Worm (Caenorhabditis elegans): Measurements from ENCODE around the gene sup-1.

Gene sup-1

DNA sequence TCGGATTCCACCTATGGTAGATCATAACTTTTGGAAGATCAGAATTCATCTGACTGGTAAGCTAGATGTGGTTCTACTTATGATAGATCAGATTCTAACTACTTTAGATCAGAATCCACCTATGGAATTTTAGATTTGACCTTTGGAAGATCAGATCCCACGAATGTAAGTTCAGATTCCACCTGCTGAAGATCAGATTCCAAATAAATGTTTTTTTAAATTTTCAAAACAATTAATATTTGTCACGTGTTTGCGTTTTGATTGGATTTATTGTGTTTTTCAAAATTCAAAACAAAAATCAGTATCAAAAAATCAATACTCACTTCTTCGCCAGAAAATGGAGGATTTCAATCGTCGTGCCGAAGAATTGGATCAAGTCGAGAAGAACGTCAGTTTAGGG is 38.9 kb downstream of the sup-1 start, which contains the start of gene Y41C4A.7:
Gene Y41C4A.7, plus strand, starts transcription at position 301 of the 400 bp plus-strand sequence.
- TF ChIP-seq ets-7 (tag; optimal IDR thresholded peaks at IDR 0.05) (no peak), B0310.2 (tag; optimal IDR thresholded peaks at IDR 0.05) (no peak), aly-1 (tag; optimal IDR thresholded peaks at IDR 0.05) (no peak), F13C5.2 (tag; optimal IDR thresholded peaks at IDR 0.05) (no peak), pes-1 (GFP tag; IDR thresholded peaks at IDR 0.05) (no peak), ceh-36 (tag; optimal IDR thresholded peaks at IDR 0.05) (no peak), ceh-13 (GFP tag; optimal IDR thresholded peaks at IDR 0.05) (no peak), hnd-1 (tag; optimal IDR thresholded peaks at IDR 0.05) (no peak), tra-4 (tag; optimal IDR thresholded peaks at IDR 0.05) (no peak), tbx-11 (GFP tag; IDR thresholded peaks at IDR 0.05) (no peak), tbx-37 (GFP tag; conservative IDR thresholded peaks at IDR 0.05) (no peak), scrt-1 (GFP tag; IDR thresholded peaks at IDR 0.05) (no peak), hmg-4 (GFP tag; optimal IDR thresholded peaks at IDR 0.05) (no peak), ama-1 (optimal IDR thresholded peaks at IDR 0.05) (no peak), flt-1 (GFP tag; IDR thresholded peaks at IDR 0.05) (no peak), hmbx-1 (tag; optimal IDR thresholded peaks at IDR 0.05) (no peak), sea-1 (GFP tag; conservative IDR thresholded peaks at IDR 0.05) (no peak)

DNA sequence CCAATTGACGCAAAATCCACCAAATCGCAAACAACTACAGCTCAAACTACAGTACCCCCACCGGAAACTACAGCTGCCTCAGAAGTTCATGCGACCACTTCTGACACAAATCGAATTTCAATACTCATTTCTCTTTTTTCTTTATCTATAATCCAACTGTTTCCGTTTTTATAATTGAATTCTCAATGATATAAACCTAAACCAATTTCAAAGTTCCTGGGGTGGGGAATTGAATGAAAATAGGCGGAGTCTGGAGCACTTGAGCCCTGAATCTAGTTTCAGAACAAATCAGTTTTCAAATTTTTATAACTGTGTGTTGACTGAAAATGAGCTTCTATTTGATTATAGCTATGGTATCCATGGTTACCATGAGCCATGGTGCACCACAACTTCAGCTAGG is 41.2 kb downstream of the sup-1 start, which contains the start of gene Y41C4A.6:
Gene Y41C4A.6, plus strand, starts transcription at position 301 of the 400 bp plus-strand sequence.
- TF ChIP-seq tra-4 (tag; optimal IDR thresholded peaks at IDR 0.05): no peak
- TF ChIP-seq flt-1 (GFP tag; IDR thresholded peaks at IDR 0.05): no peak

DNA sequence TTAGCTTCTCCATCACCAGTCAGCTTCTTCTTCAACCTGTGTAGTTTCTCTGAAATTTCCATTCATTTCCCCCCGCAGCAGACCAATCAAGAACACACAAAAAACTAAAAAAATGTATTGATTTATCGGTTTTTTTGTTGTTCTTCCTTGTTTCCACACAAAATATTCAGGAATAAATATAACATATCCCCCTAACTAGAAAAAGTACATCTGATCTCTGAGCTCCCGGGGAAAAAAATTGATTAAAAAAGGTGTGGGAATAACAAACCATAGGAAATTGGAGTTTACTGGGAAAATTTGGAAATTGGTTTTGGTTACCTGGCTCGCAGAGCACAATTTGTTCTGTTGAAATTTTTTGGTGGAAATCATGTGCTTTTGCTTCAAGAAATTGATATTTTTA is 42.5 kb downstream of the sup-1 start, which contains the start of gene Y41C4A.22:
Gene Y41C4A.22, plus strand, starts transcription at position 301 of the 400 bp plus-strand sequence.
- TF ChIP-seq aly-1 (tag; optimal IDR thresholded peaks at IDR 0.05) (no peak), ceh-13 (GFP tag; optimal IDR thresholded peaks at IDR 0.05) (no peak), pes-1 (GFP tag; IDR thresholded peaks at IDR 0.05) (no peak), F13C5.2 (tag; optimal IDR thresholded peaks at IDR 0.05) (no peak), hmg-4 (GFP tag; optimal IDR thresholded peaks at IDR 0.05) (no peak), ama-1 (optimal IDR thresholded peaks at IDR 0.05) (no peak), tbx-11 (GFP tag; IDR thresholded peaks at IDR 0.05) (no peak), flt-1 (GFP tag; IDR thresholded peaks at IDR 0.05) (no peak), ceh-36 (tag; optimal IDR thresholded peaks at IDR 0.05) (no peak), hnd-1 (tag; optimal IDR thresholded peaks at IDR 0.05) (no peak), tra-4 (tag; optimal IDR thresholded peaks at IDR 0.05) (no peak), sea-1 (GFP tag; conservative IDR thresholded peaks at IDR 0.05) (no peak), scrt-1 (GFP tag; IDR thresholded peaks at IDR 0.05) (no peak), B0310.2 (tag; optimal IDR thresholded peaks at IDR 0.05) (no peak), hmbx-1 (tag; optimal IDR thresholded peaks at IDR 0.05) (no peak), ets-7 (tag; optimal IDR thresholded peaks at IDR 0.05) (no peak), tbx-37 (GFP tag; conservative IDR thresholded peaks at IDR 0.05) (no peak)

DNA sequence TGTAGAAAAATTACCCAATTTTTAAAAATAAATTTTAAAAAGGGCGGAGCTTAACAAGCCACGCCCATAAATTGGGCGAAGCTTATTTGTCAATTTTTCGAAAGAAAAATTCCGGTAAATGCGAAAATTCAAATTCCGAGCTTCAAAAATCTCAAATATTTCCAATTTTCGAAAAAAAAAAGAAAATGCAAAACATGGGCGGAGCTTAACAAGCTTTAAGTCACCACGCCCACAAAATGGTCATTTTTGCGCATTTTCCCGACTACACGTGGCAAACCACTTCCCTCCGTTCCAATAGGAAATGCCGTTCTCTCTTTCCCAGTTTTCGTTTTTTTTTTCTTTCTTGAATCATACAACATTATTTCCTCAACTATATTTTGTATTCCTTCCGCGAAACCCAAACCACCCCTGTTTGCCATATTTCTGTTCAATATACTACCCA is 42.9 kb downstream of the sup-1 start:
- no peak for TF ChIP-seq hnd-1 (tag; optimal IDR thresholded peaks at IDR 0.05)
- no peak for TF ChIP-seq hmg-4 (GFP tag; optimal IDR thresholded peaks at IDR 0.05)
- TF ChIP-seq scrt-1 (GFP tag; IDR thresholded peaks at IDR 0.05): 0 out of 2 replicates have a peak, but pooled peaks have one; percentile 9

DNA sequence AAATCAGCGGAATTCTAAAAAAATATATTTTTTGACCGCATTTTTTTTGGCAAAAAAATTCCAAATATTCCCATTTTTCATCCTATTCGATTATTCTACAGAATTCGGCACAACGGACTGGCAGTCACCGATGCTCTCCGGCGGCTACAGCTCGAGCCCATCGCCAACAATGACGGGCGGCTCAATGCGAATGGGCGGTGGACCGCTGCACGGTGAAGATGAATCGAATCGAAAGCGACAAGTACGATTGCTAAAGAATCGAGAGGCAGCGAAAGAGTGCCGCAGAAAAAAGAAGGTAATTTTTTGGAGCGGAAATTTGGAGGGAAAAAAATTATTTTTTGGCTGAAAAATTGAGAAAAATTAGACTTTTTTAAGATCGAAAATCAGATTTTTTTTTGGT is 45.0 kb downstream of the sup-1 start:
- TF ChIP-seq flt-1 (GFP tag; IDR thresholded peaks at IDR 0.05) (no peak), aly-1 (tag; optimal IDR thresholded peaks at IDR 0.05) (no peak), tbx-37 (GFP tag; conservative IDR thresholded peaks at IDR 0.05) (no peak), tra-4 (tag; optimal IDR thresholded peaks at IDR 0.05) (no peak)

DNA sequence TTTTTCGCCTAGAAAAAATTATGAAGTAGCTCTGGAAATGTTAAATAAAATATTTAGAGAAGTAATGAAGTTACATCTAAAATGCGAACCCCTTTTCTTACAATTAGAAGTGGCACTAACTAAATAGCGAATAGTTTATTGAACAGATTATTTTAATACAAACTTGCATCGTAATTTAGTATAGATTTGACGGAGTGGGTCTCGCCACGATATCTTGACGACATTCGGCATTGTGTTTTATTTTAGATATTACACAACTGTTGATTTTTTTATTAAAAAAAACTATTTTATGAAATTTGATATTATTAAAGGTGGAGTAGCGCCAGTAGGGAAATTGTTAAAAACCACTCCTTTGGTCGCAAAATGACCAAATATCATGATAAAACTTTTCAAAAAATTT is 47.5 kb downstream of the sup-1 start:
- TF ChIP-seq ets-7 (tag; optimal IDR thresholded peaks at IDR 0.05) (no peak), ceh-36 (tag; optimal IDR thresholded peaks at IDR 0.05) (no peak), flt-1 (GFP tag; IDR thresholded peaks at IDR 0.05) (no peak), tbx-11 (GFP tag; IDR thresholded peaks at IDR 0.05) (no peak), sea-1 (GFP tag; conservative IDR thresholded peaks at IDR 0.05) (no peak), ceh-13 (GFP tag; optimal IDR thresholded peaks at IDR 0.05) (no peak), hmg-4 (GFP tag; optimal IDR thresholded peaks at IDR 0.05) (no peak), hmbx-1 (tag; optimal IDR thresholded peaks at IDR 0.05) (no peak), ama-1 (optimal IDR thresholded peaks at IDR 0.05) (no peak)

DNA sequence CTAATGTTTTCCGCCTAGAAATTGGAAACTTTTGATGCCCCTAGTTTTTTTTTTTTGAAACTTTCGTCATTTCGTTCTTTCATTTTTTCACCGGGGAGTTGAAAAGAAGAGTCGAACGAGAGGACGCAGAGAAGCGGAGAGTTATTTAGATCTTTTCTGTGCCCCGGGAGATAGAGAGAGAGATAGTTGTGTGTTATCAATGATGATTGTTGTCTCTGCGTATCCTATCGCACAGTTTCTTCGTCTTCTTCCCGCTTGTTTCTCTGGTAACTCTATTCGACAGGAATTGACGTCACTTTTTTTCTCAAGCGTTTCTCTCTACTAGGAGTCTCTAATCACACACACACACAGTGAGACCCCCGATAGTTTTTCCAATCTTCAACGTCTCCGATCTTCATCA is 48.1 kb downstream of the sup-1 start:
- TF ChIP-seq tbx-11 (GFP tag; IDR thresholded peaks at IDR 0.05) (no peak), F13C5.2 (tag; optimal IDR thresholded peaks at IDR 0.05) (no peak), ceh-36 (tag; optimal IDR thresholded peaks at IDR 0.05) (no peak), aly-1 (tag; optimal IDR thresholded peaks at IDR 0.05) (no peak), ets-7 (tag; optimal IDR thresholded peaks at IDR 0.05) (no peak), hmg-4 (GFP tag; optimal IDR thresholded peaks at IDR 0.05) (no peak), hmbx-1 (tag; optimal IDR thresholded peaks at IDR 0.05) (no peak), tra-4 (tag; optimal IDR thresholded peaks at IDR 0.05) (no peak), ama-1 (optimal IDR thresholded peaks at IDR 0.05) (no peak), flt-1 (GFP tag; IDR thresholded peaks at IDR 0.05) (no peak), hnd-1 (tag; optimal IDR thresholded peaks at IDR 0.05) (no peak), B0310.2 (tag; optimal IDR thresholded peaks at IDR 0.05) (no peak)

DNA sequence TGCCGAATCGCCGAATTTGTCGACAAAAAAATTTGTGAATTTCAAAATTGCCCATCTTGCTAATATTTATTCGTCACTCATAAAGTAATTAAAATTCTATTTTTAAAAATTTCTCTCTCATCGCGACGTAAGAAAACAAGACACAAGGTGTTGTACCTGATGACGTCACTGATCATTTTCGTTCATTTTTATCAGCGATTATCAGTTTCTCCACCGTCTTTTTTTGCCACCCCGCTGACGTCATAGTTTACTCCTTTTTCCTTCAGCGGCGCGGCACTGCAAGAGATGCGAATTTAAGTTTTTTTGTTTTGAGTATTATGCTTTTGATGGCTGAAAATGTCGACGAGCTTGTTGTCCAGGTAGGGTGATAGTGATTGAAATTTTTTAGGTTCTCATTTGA is 52.7 kb downstream of the sup-1 start:
- TF ChIP-seq tra-4 (tag; optimal IDR thresholded peaks at IDR 0.05) (no peak), ets-7 (tag; optimal IDR thresholded peaks at IDR 0.05) (no peak), tbx-37 (GFP tag; conservative IDR thresholded peaks at IDR 0.05) (no peak)

DNA sequence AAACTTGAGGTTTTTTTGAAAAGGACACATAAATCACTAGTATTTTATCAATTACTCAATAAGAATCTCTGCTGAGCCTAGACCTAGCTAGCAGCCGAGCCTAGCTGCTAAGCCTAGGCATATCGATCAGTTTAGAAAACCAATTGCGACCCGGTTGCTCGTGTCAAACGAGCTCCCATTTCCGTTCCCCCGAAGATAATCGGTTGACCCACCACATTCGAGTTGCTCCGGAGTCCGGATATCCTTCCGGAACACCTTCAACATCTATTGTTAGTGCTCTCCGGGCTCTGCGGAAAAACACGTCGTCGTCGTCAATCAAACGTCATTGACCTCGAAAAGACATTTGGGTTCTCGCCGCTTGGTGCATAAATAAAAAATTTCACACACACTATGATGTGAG is 53.6 kb downstream of the sup-1 start:
- TF ChIP-seq ama-1 (optimal IDR thresholded peaks at IDR 0.05): no peak
